5 worm cellular contexts compared by ENCODE assay signal in the genomic region with DNA sequence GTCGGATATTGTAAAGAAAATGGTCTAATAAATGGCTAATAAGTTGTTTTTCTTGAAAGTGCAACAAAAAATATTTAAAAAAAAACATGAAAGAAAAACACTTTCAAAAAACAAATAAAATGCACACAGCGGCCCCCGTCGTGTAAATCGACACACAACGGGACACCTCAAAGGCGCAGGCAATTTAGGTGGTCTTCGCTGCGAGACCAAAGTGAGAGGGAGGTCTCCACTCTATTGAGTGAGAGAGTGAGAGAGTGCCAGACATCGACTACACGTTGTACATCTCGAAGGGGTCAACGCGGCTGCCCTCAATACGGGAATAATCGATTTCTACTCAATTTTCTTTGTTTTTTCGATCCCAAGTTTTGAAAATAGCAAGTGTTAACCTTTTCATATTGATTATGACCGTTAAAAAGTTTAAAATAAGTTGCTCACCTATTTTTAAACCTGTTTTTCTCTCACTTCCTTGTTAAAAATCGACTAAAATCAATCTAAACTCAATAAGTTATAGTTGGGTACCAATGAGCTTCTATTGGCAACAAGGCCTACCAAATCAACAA.
TF ChIP-seq lines count a peak whose summit lies in the region.

A gene (plus strand): TSS at position 510 of the 560 bp plus-strand sequence.

TF ChIP-seq in whole organism, L1 larva, 84 proteins besides CTCF, POLR2A, EP300 and RAD21 (continues in another document):
- TF ChIP-seq pag-3 (tag; optimal IDR thresholded peaks at IDR 0.05; lab: Kevin White, UChicago; ENCODE audit: borderline replicate concordance, insufficient read depth) = no peak
- TF ChIP-seq nhr-12 (tag; optimal IDR thresholded peaks at IDR 0.05; lab: Kevin White, UChicago) = no peak
- no peak for TF ChIP-seq snpc-4 (tag; optimal IDR thresholded peaks at IDR 0.05; lab: Kevin White, UChicago)
- TF ChIP-seq F16B12.6 (tag; optimal IDR thresholded peaks at IDR 0.05; lab: Kevin White, UChicago) = no peak
- peak; percentile 4 for TF ChIP-seq jun-1 (tag; optimal IDR thresholded peaks at IDR 0.05; lab: Kevin White, UChicago)
- TF ChIP-seq mef-2 (tag; optimal IDR thresholded peaks at IDR 0.05; lab: Kevin White, UChicago) = no peak
- peak; percentile 77 for TF ChIP-seq blmp-1 (tag; optimal IDR thresholded peaks at IDR 0.05; lab: Kevin White, UChicago)
- peak; percentile 66 for TF ChIP-seq xbp-1 (tag; optimal IDR thresholded peaks at IDR 0.05; lab: Kevin White, UChicago)
- peak; percentile 52 to 75 for TF ChIP-seq lin-35 (GFP tag; optimal IDR thresholded peaks at IDR 0.05; lab: Kevin White, UChicago)
- TF ChIP-seq lin-13 (GFP tag; optimal IDR thresholded peaks at IDR 0.05; lab: Kevin White, UChicago) = peak; percentile 61
- TF ChIP-seq nhr-77 (tag; optimal IDR thresholded peaks at IDR 0.05; lab: Kevin White, UChicago) = peak; percentile 25
- TF ChIP-seq zip-4 (GFP tag; optimal IDR thresholded peaks at IDR 0.05; lab: Kevin White, UChicago) = no peak
- TF ChIP-seq nhr-71 (tag; optimal IDR thresholded peaks at IDR 0.05; lab: Kevin White, UChicago) = peak; percentile 75
- TF ChIP-seq lsy-2 (tag; optimal IDR thresholded peaks at IDR 0.05; lab: Kevin White, UChicago) = peak; percentile 57 to 80
- TF ChIP-seq dsc-1 (tag; optimal IDR thresholded peaks at IDR 0.05; lab: Kevin White, UChicago) = peak; percentile 14
- TF ChIP-seq unc-98 (GFP tag; IDR thresholded peaks at IDR 0.05; lab: Robert Waterston, UW) = no peak
- TF ChIP-seq ces-1 (GFP tag; optimal IDR thresholded peaks at IDR 0.05; lab: Kevin White, UChicago) = no peak

TF ChIP-seq in whole organism, L3 larva, 47 proteins besides CTCF, POLR2A, EP300 and RAD21 (continues in another document):
- TF ChIP-seq pqm-1 (tag; optimal IDR thresholded peaks at IDR 0.05; lab: Kevin White, UChicago) (peak; percentile 37), pha-4 (tag; optimal IDR thresholded peaks at IDR 0.05; lab: Kevin White, UChicago) (peak; percentile 91), nhr-23 (tag; optimal IDR thresholded peaks at IDR 0.05; lab: Kevin White, UChicago) (peak; percentile 79), ztf-11 (tag; optimal IDR thresholded peaks at IDR 0.05; lab: Kevin White, UChicago) (no peak), lin-15B (tag; optimal IDR thresholded peaks at IDR 0.05; lab: Kevin White, UChicago) (peak; percentile 88), R02D3.7 (tag; optimal IDR thresholded peaks at IDR 0.05; lab: Kevin White, UChicago) (peak; percentile 64), ztf-4 (tag; optimal IDR thresholded peaks at IDR 0.05; lab: Kevin White, UChicago) (no peak), lsy-12 (tag; optimal IDR thresholded peaks at IDR 0.05; lab: Kevin White, UChicago) (no peak), elt-2 (tag; optimal IDR thresholded peaks at IDR 0.05; lab: Kevin White, UChicago) (peak; percentile 53), nhr-11 (tag; optimal IDR thresholded peaks at IDR 0.05; lab: Kevin White, UChicago) (peak; percentile 15), nhr-25 (tag; optimal IDR thresholded peaks at IDR 0.05; lab: Kevin White, UChicago) (peak; percentile 80), hmg-11 (tag; optimal IDR thresholded peaks at IDR 0.05; lab: Kevin White, UChicago) (peak; percentile 70), nhr-28 (tag; optimal IDR thresholded peaks at IDR 0.05; lab: Kevin White, UChicago) (no peak), nfya-1 (tag; optimal IDR thresholded peaks at IDR 0.05; lab: Kevin White, UChicago; ENCODE audit: insufficient read depth) (peak; percentile 77), lin-39 (tag; optimal IDR thresholded peaks at IDR 0.05; lab: Kevin White, UChicago) (peak; percentile 97), ceh-28 (tag; optimal IDR thresholded peaks at IDR 0.05; lab: Kevin White, UChicago) (peak; percentile 49), egl-5 (tag; optimal IDR thresholded peaks at IDR 0.05; lab: Kevin White, UChicago) (peak; percentile 95)

TF ChIP-seq in whole organism, early embryonic, 17 proteins besides CTCF, POLR2A, EP300 and RAD21:
- TF ChIP-seq tra-4 (tag; optimal IDR thresholded peaks at IDR 0.05; lab: Kevin White, UChicago) = no peak
- peak; percentile 67 for TF ChIP-seq hmg-4 (GFP tag; optimal IDR thresholded peaks at IDR 0.05; lab: Kevin White, UChicago)
- peak; percentile 0 for TF ChIP-seq F13C5.2 (tag; optimal IDR thresholded peaks at IDR 0.05; lab: Kevin White, UChicago)
- TF ChIP-seq ama-1 (optimal IDR thresholded peaks at IDR 0.05; lab: Kevin White, UChicago) = no peak
- TF ChIP-seq flt-1 (GFP tag; IDR thresholded peaks at IDR 0.05; lab: Robert Waterston, UW) = 0 out of 2 replicates have a peak, but pooled peaks have one; percentile 2

TF ChIP-seq in whole organism, midembryonic, 9 proteins besides CTCF, POLR2A, EP300 and RAD21:
- TF ChIP-seq ref-1 (GFP tag; conservative IDR thresholded peaks at IDR 0.05; lab: Robert Waterston, UW) (no peak), cog-1 (tag; optimal IDR thresholded peaks at IDR 0.05; lab: Kevin White, UChicago) (peak; percentile 84), tab-1 (GFP tag; IDR thresholded peaks at IDR 0.05; lab: Robert Waterston, UW) (no peak), flt-1 (GFP tag; IDR thresholded peaks at IDR 0.05; lab: Robert Waterston, UW) (peak; percentile 74; the same call in 1 of the 2 replicates), ztf-29 (GFP tag; IDR thresholded peaks at IDR 0.05; lab: Robert Waterston, UW) (no peak)

TF ChIP-seq in whole organism, young adult, 124 proteins besides CTCF, POLR2A, EP300 and RAD21:
- TF ChIP-seq ztf-6 (GFP tag; IDR thresholded peaks at IDR 0.05; lab: Robert Waterston, UW) = no peak
- TF ChIP-seq snpc-4 (GFP tag; optimal IDR thresholded peaks at IDR 0.05; lab: Kevin White, UChicago) = no peak
- TF ChIP-seq snpc-4 (tag; optimal IDR thresholded peaks at IDR 0.05; lab: Kevin White, UChicago) = peak in 1 of 4 experiments; percentile 61
- peak; percentile 18 for TF ChIP-seq K12H6.12 (tag; optimal IDR thresholded peaks at IDR 0.05; lab: Kevin White, UChicago)
- TF ChIP-seq ZK185.1 (tag; optimal IDR thresholded peaks at IDR 0.05; lab: Kevin White, UChicago; ENCODE audit: poor library complexity, severe bottlenecking) = peak; percentile 48
- TF ChIP-seq hmg-1.2 (GFP tag; IDR thresholded peaks at IDR 0.05; lab: Robert Waterston, UW) = peak; percentile 33; the same call in 1 of the 2 replicates
- TF ChIP-seq ceh-27 (GFP tag; optimal IDR thresholded peaks at IDR 0.05; lab: Kevin White, UChicago) = peak; percentile 62
- peak; percentile 46 for TF ChIP-seq lin-40 (tag; optimal IDR thresholded peaks at IDR 0.05; lab: Kevin White, UChicago)
- TF ChIP-seq cebp-1 (GFP tag; IDR thresholded peaks at IDR 0.05; lab: Robert Waterston, UW) = no peak
- TF ChIP-seq cebp-1 (tag; optimal IDR thresholded peaks at IDR 0.05; lab: Kevin White, UChicago) = peak; percentile 13
- peak; percentile 78 for TF ChIP-seq nhr-80 (tag; optimal IDR thresholded peaks at IDR 0.05; lab: Kevin White, UChicago)
- peak; percentile 87 for TF ChIP-seq zfh-2 (GFP tag; conservative IDR thresholded peaks at IDR 0.05; lab: Robert Waterston, UW)
- TF ChIP-seq snpc-1.3 (tag; optimal IDR thresholded peaks at IDR 0.05; lab: Kevin White, UChicago; ENCODE audit: insufficient read depth) = no peak
- no peak for TF ChIP-seq ztf-18 (tag; optimal IDR thresholded peaks at IDR 0.05; lab: Kevin White, UChicago)
- TF ChIP-seq gei-17 (GFP tag; optimal IDR thresholded peaks at IDR 0.05; lab: Kevin White, UChicago) = no peak
- TF ChIP-seq lin-35 (GFP tag; optimal IDR thresholded peaks at IDR 0.05; lab: Kevin White, UChicago) = peak in 1 of 3 experiments; percentile 28
- peak; percentile 68 for TF ChIP-seq F33H1.4 (GFP tag; IDR thresholded peaks at IDR 0.05; lab: Robert Waterston, UW)
- TF ChIP-seq sea-2 (GFP tag; IDR thresholded peaks at IDR 0.05; lab: Robert Waterston, UW) = no peak
- no peak for TF ChIP-seq ama-1 (optimal IDR thresholded peaks at IDR 0.05; lab: Kevin White, UChicago)
- no peak for TF ChIP-seq ama-1 (GFP tag; optimal IDR thresholded peaks at IDR 0.05; lab: Kevin White, UChicago)
- no peak for TF ChIP-seq nhr-27 (tag; optimal IDR thresholded peaks at IDR 0.05; lab: Kevin White, UChicago)
- peak; percentile 5 to 58 for TF ChIP-seq let-607 (tag; optimal IDR thresholded peaks at IDR 0.05; lab: Kevin White, UChicago)
- TF ChIP-seq dox-1 (GFP tag; IDR thresholded peaks at IDR 0.05; lab: Robert Waterston, UW) = peak; percentile 60; the same call in 1 of the 2 replicates
- peak; percentile 54 for TF ChIP-seq attf-5 (GFP tag; optimal IDR thresholded peaks at IDR 0.05; lab: Kevin White, UChicago)
- TF ChIP-seq lin-26 (GFP tag; IDR thresholded peaks at IDR 0.05; lab: Robert Waterston, UW) = no peak
